Fruit fly (Drosophila melanogaster): Measurements from ENCODE around the gene CG34124.

Gene CG34124

DNA sequence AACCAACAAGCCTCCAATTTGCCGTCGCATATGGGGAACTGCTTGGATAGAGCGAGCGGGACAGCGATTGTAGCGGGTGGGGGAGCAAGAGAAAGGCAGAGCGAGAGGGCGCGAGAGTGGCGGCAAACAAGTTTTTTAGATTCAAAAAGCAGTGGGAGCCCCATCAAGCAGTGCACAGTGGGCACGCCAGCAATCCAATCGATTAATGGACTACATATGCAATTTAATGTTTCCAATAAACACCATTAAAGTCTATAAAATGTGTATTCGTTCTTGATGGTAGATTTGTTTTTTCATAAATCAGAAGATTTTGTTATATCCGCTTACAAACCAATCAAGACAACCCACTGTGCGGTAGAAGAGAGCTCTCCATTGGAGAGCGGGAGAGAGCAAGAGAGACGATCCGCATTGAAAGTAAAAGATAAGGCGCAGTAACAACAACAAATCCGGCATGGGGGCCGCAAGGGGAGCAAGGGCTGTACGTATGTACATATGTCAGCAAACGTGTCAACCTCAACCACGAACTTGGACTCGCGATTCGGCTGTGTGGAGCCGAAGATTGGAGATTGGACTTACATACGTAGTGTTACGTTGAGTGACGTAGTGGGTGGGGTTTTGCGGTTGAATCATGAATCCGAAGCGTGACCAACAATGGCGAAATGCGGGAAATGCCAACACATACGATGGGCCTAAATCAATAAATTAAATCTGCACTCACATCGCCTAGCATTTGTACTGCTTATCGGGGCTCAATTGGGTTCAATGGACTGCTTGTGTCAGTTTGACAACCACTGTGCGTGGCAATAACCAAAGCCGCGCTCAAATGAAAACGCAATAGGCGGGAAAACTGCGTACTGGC lies 39.4 kb downstream of the CG34124 start (continued):
- TF ChIP-seq ems (GFP tag; optimal IDR thresholded peaks at IDR 0.05) (peak; percentile 99), slbo (GFP tag; IDR thresholded peaks at IDR 0.05) (peak; percentile 99), CG8944 (GFP tag; optimal IDR thresholded peaks at IDR 0.05) (peak; percentile 99), ftz-f1 (GFP tag; optimal IDR thresholded peaks at IDR 0.05) (peak; percentile 88), dm (GFP tag; optimal IDR thresholded peaks at IDR 0.05) (peak; percentile 98), ATbp (GFP tag; optimal IDR thresholded peaks at IDR 0.05) (peak; percentile 99), CG17829 (tag; optimal IDR thresholded peaks at IDR 0.05) (peak; percentile 99), NC2α (GFP tag; optimal IDR thresholded peaks at IDR 0.05) (peak; percentile 98), CG30403 (GFP tag; optimal IDR thresholded peaks at IDR 0.05) (peak; percentile 99), CG9727 (GFP tag; optimal IDR thresholded peaks at IDR 0.05) (peak; percentile 98), wor (GFP tag; IDR thresholded peaks at IDR 0.05) (peak; percentile 99), gem (tag; optimal IDR thresholded peaks at IDR 0.05) (peak; percentile 100), lab (GFP tag; optimal IDR thresholded peaks at IDR 0.05) (peak; percentile 99), z (GFP tag; IDR thresholded peaks at IDR 0.05) (peak; percentile 84), ken (GFP tag; IDR thresholded peaks at IDR 0.05) (peak; percentile 99), zf30C (GFP tag; optimal IDR thresholded peaks at IDR 0.05) (no peak), CG16815 (GFP tag; optimal IDR thresholded peaks at IDR 0.05) (peak; percentile 99), stc (GFP tag; IDR thresholded peaks at IDR 0.05) (peak; percentile 99), HmgZ (tag; optimal IDR thresholded peaks at IDR 0.05) (peak; percentile 99), slou (GFP tag; optimal IDR thresholded peaks at IDR 0.05) (peak; percentile 98), Blimp-1 (GFP tag; optimal IDR thresholded peaks at IDR 0.05) (peak; percentile 98), dysf (GFP tag; IDR thresholded peaks at IDR 0.05) (peak; percentile 99), BEAF-32 (GFP tag; optimal IDR thresholded peaks at IDR 0.05) (peak; percentile 24), Antp (GFP tag; optimal IDR thresholded peaks at IDR 0.05) (peak; percentile 99), cas (GFP tag; IDR thresholded peaks at IDR 0.05) (peak; percentile 98), CG10321 (GFP tag; IDR thresholded peaks at IDR 0.05) (peak; percentile 92), Scr (GFP tag; IDR thresholded peaks at IDR 0.05; ENCODE audit: partially characterized antibody) (peak; percentile 39; the same call in 1 of the 2 replicates), CG6791 (GFP tag; IDR thresholded peaks at IDR 0.05; ENCODE audit: partially characterized antibody) (peak; percentile 60; the same call in 1 of the 3 replicates), bowl (GFP tag; IDR thresholded peaks at IDR 0.05) (peak; percentile 98), CG1602 (GFP tag; optimal IDR thresholded peaks at IDR 0.05) (peak; percentile 100), dati (GFP tag; IDR thresholded peaks at IDR 0.05) (peak; percentile 99), klu (GFP tag; IDR thresholded peaks at IDR 0.05) (peak; percentile 98), vnd (GFP tag; IDR thresholded peaks at IDR 0.05; ENCODE audit: partially characterized antibody) (peak; percentile 73), CG11085 (GFP tag; IDR thresholded peaks at IDR 0.05) (peak; percentile 99), Ets97D (GFP tag; optimal IDR thresholded peaks at IDR 0.05) (peak; percentile 94), CG15011 (GFP tag; optimal IDR thresholded peaks at IDR 0.05) (peak; percentile 98), CG16813 (GFP tag; IDR thresholded peaks at IDR 0.05; ENCODE audit: partially characterized antibody) (peak; percentile 65), sd (tag; optimal IDR thresholded peaks at IDR 0.05) (peak; percentile 92), Hr78 (GFP tag; optimal IDR thresholded peaks at IDR 0.05) (peak in 1 of 2 experiments; percentile 97), shn (GFP tag; optimal IDR thresholded peaks at IDR 0.05) (peak; percentile 100), jumu (GFP tag; optimal IDR thresholded peaks at IDR 0.05) (peak; percentile 99), gro (GFP tag; optimal IDR thresholded peaks at IDR 0.05) (peak; percentile 99), CrebB (tag; optimal IDR thresholded peaks at IDR 0.05) (peak; percentile 98), Bgb (GFP tag; IDR thresholded peaks at IDR 0.05; ENCODE audit: partially characterized antibody) (peak; percentile 59), CG6854 (GFP tag; optimal IDR thresholded peaks at IDR 0.05) (peak; percentile 96), CG7357 (GFP tag; IDR thresholded peaks at IDR 0.05) (peak; percentile 96), Atf-2 (GFP tag; optimal IDR thresholded peaks at IDR 0.05) (peak; percentile 99), fd3F (GFP tag; optimal IDR thresholded peaks at IDR 0.05) (peak; percentile 97)

All from whole organism, embryonic.